Worm (Caenorhabditis elegans) whole organism, L2 larva: Measurements from ENCODE around the gene akt-2.
A peak's percentile ranks its signal among the peaks of the same experiment; 100 is the strongest.

Experiments
- C34F6.9 ChIP-seq: fragments of 150-350 bp; optimal IDR thresholded peaks from 2 replicates; lab custom pipeline; 2014; ENCODE audit warnings: missing biosample characterization, missing genetic modification characterization
- F13H6.1 ChIP-seq: sonication (generic microtip); optimal IDR thresholded peaks from 2 replicates; lab custom pipeline; 2016; ENCODE audit warnings: missing genetic modification characterization, missing compliant biosample characterization
- Y55F3AM.14 ChIP-seq: fragments of 200-800 bp; sonication (Bioruptor generic); optimal IDR thresholded peaks from 2 replicates; lab custom pipeline; 2018; ENCODE audit warnings: mild to moderate bottlenecking, missing genetic modification characterization, missing compliant biosample characterization
- ama-1 ChIP-seq: fragments of 150-350 bp; optimal IDR thresholded peaks from 2 replicates; lab custom pipeline; 2018; ENCODE audit warnings: inconsistent platforms
- ceh-82 ChIP-seq: fragments of 150-350 bp; optimal IDR thresholded peaks from 2 replicates; lab custom pipeline; 2014; ENCODE audit warnings: missing biosample characterization, missing genetic modification characterization
- crh-2 ChIP-seq: sonication (generic microtip); optimal IDR thresholded peaks from 2 replicates; lab custom pipeline; 2017; ENCODE audit warnings: missing biosample characterization, missing genetic modification characterization
- dmd-4 ChIP-seq: sonication (generic microtip); optimal IDR thresholded peaks from 2 replicates; lab custom pipeline; 2017; ENCODE audit warnings: missing biosample characterization, missing genetic modification characterization
- egl-27 ChIP-seq: sonication (generic microtip); optimal IDR thresholded peaks from 3 replicates; lab custom pipeline; 2017; ENCODE audit warnings: missing biosample characterization, missing genetic modification reagents, missing genetic modification characterization
- elt-1 ChIP-seq: fragments of 150-350 bp; optimal IDR thresholded peaks from 2 replicates; lab custom pipeline; 2014; ENCODE audit warnings: missing biosample characterization, missing genetic modification characterization
- elt-3 ChIP-seq: sonication (generic microtip); optimal IDR thresholded peaks from 2 replicates; lab custom pipeline; 2017; ENCODE audit warnings: missing biosample characterization, missing genetic modification characterization
- fos-1 ChIP-seq: fragments of 150-350 bp; optimal IDR thresholded peaks from 2 replicates; lab custom pipeline; 2014; ENCODE audit warnings: missing biosample characterization, missing genetic modification characterization
- gmeb-1 ChIP-seq: fragments of 150-350 bp; optimal IDR thresholded peaks from 2 replicates; lab custom pipeline; 2014; ENCODE audit warnings: missing biosample characterization, missing genetic modification characterization
- lin-11 ChIP-seq: fragments of 150-350 bp; sonication (generic microtip); optimal IDR thresholded peaks from 2 replicates; lab custom pipeline; 2014; ENCODE audit warnings: missing biosample characterization, missing genetic modification characterization, inconsistent platforms, mixed read lengths
- lin-13 ChIP-seq: fragments of 150-350 bp; optimal IDR thresholded peaks from 2 replicates; lab custom pipeline; 2014; ENCODE audit warnings: missing biosample characterization, missing genetic modification reagents, missing genetic modification characterization
- lsy-2 ChIP-seq, 2 experiments: fragments of 150-350 bp in 1 of 2; sonication (generic microtip) in 1 of 2; optimal IDR thresholded peaks; 2 replicates each; lab custom pipeline; 2014 to 2017; ENCODE audit warnings: missing biosample characterization in 2 of 2, missing genetic modification characterization in 2 of 2
- mab-5 ChIP-seq: fragments of 150-350 bp; optimal IDR thresholded peaks from 2 replicates; lab custom pipeline; 2014; ENCODE audit warnings: missing biosample characterization, missing genetic modification characterization
- mdl-1 ChIP-seq, 2 experiments: fragments of 150-350 bp in 1 of 2; sonication (generic microtip) in 1 of 2; optimal IDR thresholded peaks; 2 replicates each; lab custom pipeline; 2017; ENCODE audit warnings: missing biosample characterization in 2 of 2, missing genetic modification characterization in 2 of 2
- nhr-10 ChIP-seq: sonication (generic microtip); optimal IDR thresholded peaks from 2 replicates; lab custom pipeline; 2017; ENCODE audit warnings: missing biosample characterization, missing genetic modification characterization
- nhr-11 ChIP-seq: fragments of 150-350 bp; optimal IDR thresholded peaks from 2 replicates; lab custom pipeline; 2014; ENCODE audit warnings: missing biosample characterization, missing genetic modification characterization
- nhr-12 ChIP-seq: fragments of 150-350 bp; optimal IDR thresholded peaks from 2 replicates; lab custom pipeline; 2014; ENCODE audit warnings: missing biosample characterization, missing genetic modification characterization
- nhr-129 ChIP-seq: fragments of 150-350 bp; optimal IDR thresholded peaks from 2 replicates; lab custom pipeline; 2014; ENCODE audit warnings: missing biosample characterization, missing genetic modification characterization
- nhr-21 ChIP-seq: fragments of 150-350 bp; optimal IDR thresholded peaks from 2 replicates; lab custom pipeline; 2014; ENCODE audit warnings: missing biosample characterization, missing genetic modification characterization
- nhr-23 ChIP-seq: fragments of 150-350 bp; optimal IDR thresholded peaks from 2 replicates; lab custom pipeline; 2014; ENCODE audit warnings: missing biosample characterization, missing genetic modification reagents, missing genetic modification characterization
- nhr-25 ChIP-seq: fragments of 150-350 bp; sonication (generic microtip); optimal IDR thresholded peaks from 3 replicates; lab custom pipeline; 2014; ENCODE audit warnings: missing biosample characterization, missing genetic modification characterization
- nhr-77 ChIP-seq: fragments of 150-350 bp; optimal IDR thresholded peaks from 2 replicates; lab custom pipeline; 2014; ENCODE audit warnings: missing biosample characterization, missing genetic modification characterization
- peb-1 ChIP-seq: fragments of 150-350 bp; optimal IDR thresholded peaks from 2 replicates; lab custom pipeline; 2014; ENCODE audit warnings: missing biosample characterization, missing genetic modification characterization
- skn-1 ChIP-seq: sonication (generic microtip); optimal IDR thresholded peaks from 2 replicates; lab custom pipeline; 2017; ENCODE audit warnings: missing biosample characterization, missing genetic modification characterization
- sma-3 ChIP-seq: sonication (generic microtip); optimal IDR thresholded peaks from 2 replicates; lab custom pipeline; 2016; ENCODE audit warnings: missing genetic modification reagents, missing genetic modification characterization, missing compliant biosample characterization
- sma-9 ChIP-seq, 2 experiments: fragments of 150-350 bp in 1 of 2; sonication (generic microtip) in 1 of 2; optimal IDR thresholded peaks; 2 replicates each; lab custom pipeline; 2014 to 2016; ENCODE audit warnings: missing genetic modification characterization in 2 of 2, mild to moderate bottlenecking in 1 of 2, missing biosample characterization in 1 of 2, missing compliant biosample characterization in 1 of 2, missing genetic modification reagents in 1 of 2, moderate library complexity in 1 of 2
- unc-62 ChIP-seq: fragments of 150-350 bp; optimal IDR thresholded peaks from 2 replicates; lab custom pipeline; 2014; ENCODE audit warnings: missing biosample characterization, missing genetic modification reagents, missing genetic modification characterization
- ztf-4 ChIP-seq: fragments of 150-350 bp; optimal IDR thresholded peaks from 2 replicates; lab custom pipeline; 2014; ENCODE audit warnings: missing biosample characterization, missing genetic modification characterization

akt-2 gene

ce11 chrX:14134244-14134643 lies 13.3 kb upstream of the akt-2 start, which contains the start of gene F28H6.8:
TSS of gene F28H6.8 (minus strand) at chrX:14134344.
- no peak for TF ChIP-seq nhr-129 (tag; lab: Kevin White, UChicago)
- TF ChIP-seq elt-3, result no peak
- no peak for TF ChIP-seq unc-62 (GFP tag; lab: Kevin White, UChicago)
- no peak for TF ChIP-seq fos-1 (tag; lab: Kevin White, UChicago)
- TF ChIP-seq F13H6.1 (tag; lab: Kevin White, UChicago), result no peak
- no peak for TF ChIP-seq nhr-25
- TF ChIP-seq egl-27 (tag; lab: Kevin White, UChicago), result no peak
- TF ChIP-seq peb-1, result no peak
- no peak for TF ChIP-seq ceh-82
- TF ChIP-seq Y55F3AM.14 (GFP tag; lab: Kevin White, UChicago), result no peak
- no peak for TF ChIP-seq elt-1
- no peak for TF ChIP-seq ztf-4 (tag; lab: Kevin White, UChicago)
- no peak for TF ChIP-seq ama-1 (lab: Kevin White, UChicago)
- no peak for TF ChIP-seq mdl-1 (tag; optimal IDR thresholded peaks at IDR 0.05; lab: Kevin White, UChicago)
- no peak for TF ChIP-seq sma-9 (GFP tag; optimal IDR thresholded peaks at IDR 0.05; lab: Kevin White, UChicago)
- TF ChIP-seq sma-9 (tag; optimal IDR thresholded peaks at IDR 0.05; lab: Kevin White, UChicago), result no peak
- TF ChIP-seq nhr-77, result no peak

- TF ChIP-seq dmd-4 (tag; lab: Kevin White, UChicago) (no peak), unc-62 (GFP tag; lab: Kevin White, UChicago) (no peak), sma-3 (GFP tag; lab: Kevin White, UChicago) (peak; percentile 2), lin-13 (peak; percentile 7)
Observed at ce11 chrX:14134883-14135282, 12.6 kb upstream of the akt-2 start.

ce11 chrX:14136795-14137194 lies 10.7 kb upstream of the akt-2 start:
- TF ChIP-seq crh-2 (tag; lab: Kevin White, UChicago) (peak; percentile 5), sma-3 (GFP tag; lab: Kevin White, UChicago) (peak; percentile 20)

DNA sequence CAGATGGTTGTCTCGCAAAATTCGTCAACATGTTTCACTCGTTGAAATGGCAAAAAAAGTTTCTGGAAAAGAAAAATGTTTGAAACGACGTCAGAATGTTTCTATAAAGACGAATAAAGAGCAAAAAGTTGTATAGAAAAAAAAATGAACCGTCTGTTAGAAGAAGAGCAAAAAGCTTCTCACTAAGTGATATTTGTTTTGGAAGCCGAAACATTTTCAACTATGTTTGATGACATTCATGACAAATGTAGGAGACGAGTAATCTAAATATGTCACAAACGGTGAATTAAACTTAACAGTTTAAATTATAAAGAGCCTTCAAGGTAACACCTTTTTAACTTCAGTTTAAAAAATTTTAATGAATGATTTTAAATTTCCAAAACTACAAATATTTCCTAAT lies 7.5 kb upstream of the akt-2 start, which contains the start of gene nkat-1:
TSS of gene nkat-1 (minus strand) at position 101 of the 400 bp plus-strand sequence.
- TF ChIP-seq ztf-4 (tag; lab: Kevin White, UChicago) (no peak), mab-5 (tag; lab: Kevin White, UChicago) (no peak), ama-1 (lab: Kevin White, UChicago) (no peak), gmeb-1 (no peak)
- TF ChIP-seq, all 48 proteins: peak for 0

DNA sequence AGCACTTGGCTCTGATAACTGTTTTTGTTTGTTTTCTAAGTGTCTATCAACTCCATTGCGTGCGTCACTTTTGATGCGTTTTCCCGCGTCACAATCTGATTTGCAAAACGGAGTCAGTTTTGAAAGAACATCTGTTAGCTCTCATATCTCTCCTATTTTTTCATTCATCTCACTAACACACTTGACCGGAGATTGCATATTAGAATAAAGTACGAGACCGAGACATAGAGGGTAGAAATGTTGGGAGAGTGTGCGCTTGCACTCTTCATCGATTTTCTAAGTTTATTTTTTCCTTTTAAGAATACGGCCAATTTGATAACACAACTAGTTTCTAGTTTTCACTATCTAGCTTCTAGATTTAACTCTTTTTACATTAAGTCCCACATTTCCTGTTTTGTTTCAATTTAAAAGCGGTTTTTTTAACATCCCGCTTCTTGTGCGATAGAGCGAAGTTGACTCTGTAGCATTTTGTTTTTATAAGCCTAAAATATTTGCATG lies 6.1 kb upstream of the akt-2 start:
- TF ChIP-seq unc-62 (GFP tag; lab: Kevin White, UChicago) (no peak), C34F6.9 (peak; percentile 24), nhr-12 (tag; lab: Kevin White, UChicago) (no peak), gmeb-1 (no peak), elt-1 (no peak), nhr-11 (no peak)

- TF ChIP-seq lin-11 (no peak), elt-1 (no peak)
Observed at ce11 chrX:14141896-14142392, 5.6 kb upstream of the akt-2 start, which contains the start of gene ceh-89. TSS of gene ceh-89 (plus strand) at chrX:14141946.

DNA sequence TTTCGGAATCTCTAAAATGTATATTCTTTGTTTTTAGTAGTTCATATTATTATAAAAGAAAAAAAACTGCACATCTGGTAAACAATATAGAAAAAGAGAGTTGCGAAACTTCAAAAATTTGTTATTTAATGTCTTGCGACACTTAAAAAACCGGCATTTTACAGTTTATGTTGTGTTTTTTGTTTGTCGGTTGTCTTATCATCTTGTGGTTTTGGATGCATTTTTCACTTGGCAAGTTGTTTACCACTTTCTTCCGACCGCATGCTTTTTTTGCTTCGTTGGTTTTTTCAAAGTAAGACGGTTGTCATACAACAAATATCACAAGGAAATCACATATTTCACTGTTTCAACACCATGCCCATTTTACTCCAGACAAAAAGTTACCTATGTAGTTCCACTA lies 1.9 kb upstream of the akt-2 start:
- TF ChIP-seq nhr-21 (no peak), nhr-129 (tag; lab: Kevin White, UChicago) (peak; percentile 35), lin-13 (no peak), nhr-23 (tag; lab: Kevin White, UChicago) (no peak), nhr-10 (tag; lab: Kevin White, UChicago) (no peak), mdl-1 (tag; optimal IDR thresholded peaks at IDR 0.05; lab: Kevin White, UChicago) (no peak), fos-1 (tag; lab: Kevin White, UChicago) (no peak), ceh-82 (no peak), skn-1 (no peak), lsy-2 (tag; optimal IDR thresholded peaks at IDR 0.05; lab: Kevin White, UChicago) (no peak), crh-2 (tag; lab: Kevin White, UChicago) (peak; percentile 16)
